Worm (Caenorhabditis elegans) whole organism, young adult: ENCODE measurements around the gene srh-214.

ENCODE experiments used
- Y53F4B.3 ChIP-seq: fragments of 200-800 bp; sonication (Bioruptor generic); IDR thresholded peaks from 2 replicates; pipeline ENCODE4 v1.3.6; 2022; ENCODE audit warnings: missing genetic modification reagents, missing genetic modification characterization, missing compliant biosample characterization
- Y67H2A.10 ChIP-seq: fragments of 200-800 bp; sonication (Bioruptor generic); conservative IDR thresholded peaks from 2 replicates; pipeline ENCODE4 v1.3.6; 2022; ENCODE audit warnings: missing genetic modification reagents, missing genetic modification characterization, missing compliant biosample characterization
- atf-7 ChIP-seq: sonication (generic microtip); optimal IDR thresholded peaks from 2 replicates; lab custom pipeline; 2017; ENCODE audit warnings: mild to moderate bottlenecking, missing genetic modification characterization, missing compliant biosample characterization
- cebp-2 ChIP-seq: fragments of 200-800 bp; sonication (Bioruptor generic); IDR thresholded peaks from 2 replicates; pipeline ENCODE4 v1.3.6; 2022; ENCODE audit warnings: missing genetic modification characterization, missing compliant biosample characterization
- ceh-91 ChIP-seq: fragments of 200-800 bp; sonication (Bioruptor generic); IDR thresholded peaks from 2 replicates; pipeline ENCODE4 v1.3.6; 2022; ENCODE audit warnings: missing genetic modification reagents, missing genetic modification characterization, missing compliant biosample characterization
- chd-7 ChIP-seq: sonication (generic microtip); optimal IDR thresholded peaks from 2 replicates; lab custom pipeline; 2016; ENCODE audit warnings: mild to moderate bottlenecking, missing genetic modification characterization, moderate library complexity, missing compliant biosample characterization
- ekl-4 ChIP-seq: fragments of 200-800 bp; sonication (Bioruptor generic); IDR thresholded peaks from 2 replicates; pipeline ENCODE4 v1.3.6; 2022; ENCODE audit warnings: missing genetic modification reagents, missing genetic modification characterization, missing compliant biosample characterization
- sdz-38 ChIP-seq: sonication (generic microtip); optimal IDR thresholded peaks from 2 replicates; lab custom pipeline; 2016; ENCODE audit warnings: missing genotype, missing genetic modification characterization, missing compliant biosample characterization

DNA sequence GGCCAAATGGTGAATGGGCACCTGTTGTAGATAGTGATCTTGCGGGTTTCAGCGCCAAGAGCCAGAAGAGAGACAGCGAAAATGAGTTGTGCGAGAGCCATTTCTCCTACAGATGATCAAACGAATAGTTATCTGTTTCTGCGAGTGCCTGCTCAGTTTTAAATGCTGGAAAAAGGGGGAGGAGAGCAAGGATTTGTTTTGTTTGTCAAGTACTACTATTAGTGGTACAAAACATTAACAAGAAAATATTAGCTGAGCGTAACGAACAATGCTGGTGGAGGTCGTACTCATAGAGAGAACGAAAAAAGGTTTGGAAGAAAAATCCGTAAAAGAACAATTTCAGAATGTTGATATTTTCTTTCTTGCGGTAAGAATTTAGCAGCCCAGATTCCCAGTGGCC, 41.8 kb upstream of the srh-214 start, which contains the start of gene thn-4:
- TF ChIP-seq Y53F4B.3 (GFP tag; lab: Robert Waterston, UW), result no peak
- TF ChIP-seq chd-7 (tag; lab: Kevin White, UChicago), result no peak
- no peak for TF ChIP-seq cebp-2 (GFP tag; lab: Robert Waterston, UW)
- no peak for TF ChIP-seq ekl-4 (GFP tag; lab: Robert Waterston, UW)
- TF ChIP-seq ceh-91, result no peak
- TF ChIP-seq Y67H2A.10 (GFP tag; lab: Robert Waterston, UW), result no peak
- TF ChIP-seq sdz-38 (tag; lab: Kevin White, UChicago), result no peak
- no peak for TF ChIP-seq atf-7 (tag; lab: Kevin White, UChicago)
